Worm (Caenorhabditis elegans): ENCODE measurements around the gene M163.10.

ce11 chrX:14424673-14425072, 46.1 kb upstream of the M163.10 start, which contains the start of gene F23D12.11:
- TF ChIP-seq mdl-1 (tag; optimal IDR thresholded peaks at IDR 0.05) (no peak), skn-1 (tag; optimal IDR thresholded peaks at IDR 0.05) (no peak), ceh-16 (tag; optimal IDR thresholded peaks at IDR 0.05) (no peak), blmp-1 (tag; optimal IDR thresholded peaks at IDR 0.05; ENCODE audit: insufficient read depth) (no peak), egl-27 (tag; optimal IDR thresholded peaks at IDR 0.05) (no peak)

Data from whole organism, L2 larva.